Fruit fly (Drosophila melanogaster) whole organism, embryonic: Measurements from ENCODE around the gene Nse1.

Source experiments
- BtbVII ChIP-seq: fragments of 200-800 bp; sonication (Bioruptor generic); optimal IDR thresholded peaks from 3 replicates; lab custom pipeline; 2017; ENCODE audit warnings: missing biosample characterization, mild to moderate bottlenecking, missing genetic modification characterization
- CG10431 ChIP-seq: fragments of 200-800 bp; sonication (Bioruptor generic); optimal IDR thresholded peaks from 3 replicates; lab custom pipeline; 2018; ENCODE audit warnings: missing biosample characterization, mild to moderate bottlenecking, missing genetic modification characterization
- CG11504 ChIP-seq: fragments of 200-800 bp; sonication (Bioruptor generic); optimal IDR thresholded peaks from 3 replicates; lab custom pipeline; 2019; ENCODE audit warnings: missing biosample characterization, mild to moderate bottlenecking, missing genetic modification characterization, moderate library complexity
- CG17568 ChIP-seq: fragments of 200-800 bp; sonication (Bioruptor generic); optimal IDR thresholded peaks from 2 replicates; lab custom pipeline; 2018; ENCODE audit warnings: missing biosample characterization, mild to moderate bottlenecking, missing genetic modification characterization, moderate library complexity
- CG18764 ChIP-seq: fragments of 200-800 bp; sonication (Bioruptor generic); optimal IDR thresholded peaks from 3 replicates; lab custom pipeline; 2016; ENCODE audit warnings: missing biosample characterization, missing genetic modification characterization
- CG2202 ChIP-seq: fragments of 200-800 bp; sonication (Bioruptor generic); optimal IDR thresholded peaks from 2 replicates; lab custom pipeline; 2018; ENCODE audit warnings: missing biosample characterization, mild to moderate bottlenecking, missing genetic modification characterization
- CG2678 ChIP-seq: fragments of 200-800 bp; sonication (Bioruptor generic); optimal IDR thresholded peaks from 3 replicates; lab custom pipeline; 2019; ENCODE audit warnings: missing biosample characterization, mild to moderate bottlenecking, missing genetic modification characterization, moderate library complexity
- CG3995 ChIP-seq: fragments of 200-800 bp; sonication (Bioruptor generic); optimal IDR thresholded peaks from 3 replicates; lab custom pipeline; 2016; ENCODE audit warnings: missing biosample characterization, missing genetic modification characterization
- CG4730 ChIP-seq: fragments of 200-800 bp; sonication (Bioruptor generic); IDR thresholded peaks from 2 replicates; pipeline ENCODE4 v1.3.6; 2022; ENCODE audit warnings: missing biosample characterization, missing genetic modification characterization
- CG6175 ChIP-seq: fragments of 200-800 bp; sonication (Bioruptor generic); IDR thresholded peaks from 3 replicates; pipeline ENCODE4 v1.3.6; 2022; ENCODE audit warnings: missing biosample characterization, missing genetic modification characterization
- CG6272 ChIP-seq: fragments of 200-800 bp; sonication (Bioruptor generic); IDR thresholded peaks from 2 replicates; pipeline ENCODE4 v1.3.6; 2022; ENCODE audit warnings: missing biosample characterization, missing genetic modification characterization
- CG9876 ChIP-seq: fragments of 200-800 bp; sonication (Bioruptor generic); optimal IDR thresholded peaks from 2 replicates; lab custom pipeline; 2016; ENCODE audit warnings: missing biosample characterization, missing genetic modification characterization
- CG9932 ChIP-seq: fragments of 200-800 bp; sonication (Bioruptor generic); IDR thresholded peaks from 2 replicates; pipeline ENCODE4 v1.3.6; 2022; ENCODE audit warnings: missing biosample characterization, missing genetic modification characterization
- CHES-1-like ChIP-seq: fragments of 200-800 bp; sonication (Bioruptor generic); optimal IDR thresholded peaks from 2 replicates; lab custom pipeline; 2016; ENCODE audit warnings: missing biosample characterization, missing genetic modification characterization
- E2f1 ChIP-seq: fragments of 200-800 bp; sonication (Bioruptor generic); IDR thresholded peaks from 2 replicates; pipeline ENCODE4 v1.3.6; 2022; ENCODE audit warnings: missing biosample characterization, missing genetic modification characterization
- Fer1 ChIP-seq: fragments of 200-800 bp; sonication (Bioruptor generic); optimal IDR thresholded peaks from 2 replicates; lab custom pipeline; 2017; ENCODE audit warnings: missing biosample characterization, mild to moderate bottlenecking, missing genetic modification characterization
- HLHmδ ChIP-seq: fragments of 200-800 bp; sonication (Bioruptor generic); optimal IDR thresholded peaks from 2 replicates; lab custom pipeline; 2018; ENCODE audit warnings: missing biosample characterization, mild to moderate bottlenecking, missing genetic modification characterization, moderate library complexity
- Hand ChIP-seq: fragments of 200-800 bp; sonication (Bioruptor generic); optimal IDR thresholded peaks from 2 replicates; lab custom pipeline; 2017; ENCODE audit warnings: mild to moderate bottlenecking, missing biosample characterization, missing genetic modification reagents, missing genetic modification characterization
- Hr39 ChIP-seq: fragments of >200 bp; optimal IDR thresholded peaks from 2 replicates; lab custom pipeline; 2017
- MTF-1 ChIP-seq: fragments of 200-800 bp; sonication (Bioruptor generic); optimal IDR thresholded peaks from 2 replicates; lab custom pipeline; 2018; ENCODE audit warnings: missing biosample characterization, mild to moderate bottlenecking, missing genetic modification characterization, borderline replicate concordance
- Max ChIP-seq: fragments of 200-800 bp; sonication (Bioruptor generic); optimal IDR thresholded peaks from 2 replicates; lab custom pipeline; 2016; ENCODE audit warnings: missing biosample characterization, mild to moderate bottlenecking, missing genetic modification characterization
- Scr ChIP-seq: fragments of 200-800 bp; sonication (Bioruptor generic); IDR thresholded peaks from 2 replicates; pipeline ENCODE4 v1.3.6; 2022; ENCODE audit warnings: missing biosample characterization, missing genetic modification characterization; ENCODE audit not compliant: partially characterized antibody
- Sry-δ ChIP-seq: fragments of 200-800 bp; sonication (Bioruptor generic); optimal IDR thresholded peaks from 2 replicates; lab custom pipeline; 2016; ENCODE audit warnings: missing biosample characterization, missing genetic modification characterization
- Stat92E ChIP-seq, 3 experiments: fragments of >200 bp in 2 of 3; fragments of 200-800 bp in 1 of 3; sonication (Bioruptor generic) in 1 of 3; optimal IDR thresholded peaks; 2 replicates each; lab custom pipeline; 2017 to 2019; ENCODE audit warnings: missing biosample characterization in 3 of 3, missing genetic modification characterization in 3 of 3, mild to moderate bottlenecking in 1 of 3, moderate library complexity in 1 of 3
- ab ChIP-seq: fragments of 200-800 bp; sonication (Bioruptor generic); optimal IDR thresholded peaks from 2 replicates; lab custom pipeline; 2016; ENCODE audit warnings: missing biosample characterization, missing genetic modification characterization
- ase ChIP-seq: fragments of 200-800 bp; sonication (Bioruptor generic); IDR thresholded peaks from 3 replicates; pipeline ENCODE4 v1.3.6; 2022; ENCODE audit warnings: missing biosample characterization, missing genetic modification characterization
- bbx ChIP-seq: fragments of 200-800 bp; sonication (Bioruptor generic); IDR thresholded peaks from 2 replicates; pipeline ENCODE4 v1.3.6; 2022; ENCODE audit warnings: missing biosample characterization, missing genetic modification characterization; ENCODE audit not compliant: partially characterized antibody
- chm ChIP-seq: fragments of 200-800 bp; sonication (Bioruptor generic); IDR thresholded peaks from 2 replicates; pipeline ENCODE4 v1.3.6; 2022; ENCODE audit warnings: missing biosample characterization, missing genetic modification characterization
- crol ChIP-seq: fragments of 200-800 bp; sonication (Bioruptor generic); IDR thresholded peaks from 2 replicates; pipeline ENCODE4 v1.3.6; 2022; ENCODE audit warnings: missing biosample characterization, missing genetic modification characterization
- ems ChIP-seq: fragments of 200-800 bp; sonication (Bioruptor generic); optimal IDR thresholded peaks from 3 replicates; lab custom pipeline; 2016; ENCODE audit warnings: missing biosample characterization, missing genetic modification characterization
- ewg ChIP-seq: fragments of 200-800 bp; sonication (Bioruptor generic); optimal IDR thresholded peaks from 3 replicates; lab custom pipeline; 2017; ENCODE audit warnings: mild to moderate bottlenecking, missing biosample characterization, missing genetic modification reagents, missing genetic modification characterization
- gce ChIP-seq: fragments of 200-800 bp; sonication (Bioruptor generic); IDR thresholded peaks from 3 replicates; pipeline ENCODE4 v1.3.6; 2022; ENCODE audit warnings: missing biosample characterization, missing genetic modification characterization
- grau ChIP-seq: fragments of 200-800 bp; optimal IDR thresholded peaks from 3 replicates; lab custom pipeline; 2019; ENCODE audit warnings: missing biosample characterization, mild to moderate bottlenecking, missing genetic modification characterization, moderate library complexity
- gsb ChIP-seq: fragments of 200-800 bp; sonication (Bioruptor generic); IDR thresholded peaks from 2 replicates; pipeline ENCODE4 v1.3.6; 2022; ENCODE audit warnings: missing biosample characterization, missing genetic modification characterization
- ind ChIP-seq: fragments of 200-800 bp; sonication (Bioruptor generic); optimal IDR thresholded peaks from 3 replicates; lab custom pipeline; 2016; ENCODE audit warnings: missing biosample characterization, missing genetic modification characterization
- ken ChIP-seq: fragments of 200-800 bp; sonication (Bioruptor generic); IDR thresholded peaks from 3 replicates; pipeline ENCODE4 v1.3.6; 2022; ENCODE audit warnings: missing biosample characterization, missing genetic modification characterization
- lmd ChIP-seq: fragments of 200-800 bp; sonication (Bioruptor generic); IDR thresholded peaks from 2 replicates; pipeline ENCODE4 v1.3.6; 2022; ENCODE audit warnings: missing biosample characterization, missing genetic modification characterization
- mirr ChIP-seq: fragments of 200-800 bp; sonication (Bioruptor generic); optimal IDR thresholded peaks from 3 replicates; lab custom pipeline; 2018; ENCODE audit warnings: missing biosample characterization, mild to moderate bottlenecking, missing genetic modification characterization
- nmo ChIP-seq: fragments of 200-800 bp; sonication (Bioruptor generic); optimal IDR thresholded peaks from 2 replicates; lab custom pipeline; 2018; ENCODE audit warnings: missing biosample characterization, mild to moderate bottlenecking, missing genetic modification characterization, moderate library complexity
- onecut ChIP-seq: fragments of 200-800 bp; sonication (Bioruptor generic); IDR thresholded peaks from 2 replicates; pipeline ENCODE4 v1.3.6; 2022; ENCODE audit warnings: missing biosample characterization, missing genetic modification characterization
- org-1 ChIP-seq: fragments of 200-800 bp; sonication (Bioruptor generic); optimal IDR thresholded peaks from 2 replicates; lab custom pipeline; 2017; ENCODE audit warnings: missing biosample characterization, missing genetic modification characterization
- peb ChIP-seq: fragments of 200-800 bp; sonication (Bioruptor generic); IDR thresholded peaks from 2 replicates; pipeline ENCODE4 v1.3.6; 2022; ENCODE audit warnings: missing biosample characterization, missing genetic modification characterization
- pnt ChIP-seq: fragments of 200-800 bp; sonication (Bioruptor generic); optimal IDR thresholded peaks from 3 replicates; lab custom pipeline; 2016; ENCODE audit warnings: missing biosample characterization, missing genetic modification characterization
- repo ChIP-seq: fragments of 200-800 bp; sonication (Bioruptor generic); optimal IDR thresholded peaks from 2 replicates; lab custom pipeline; 2016; ENCODE audit warnings: missing biosample characterization, missing genetic modification characterization
- shn ChIP-seq: fragments of 200-800 bp; sonication (Bioruptor generic); optimal IDR thresholded peaks from 3 replicates; lab custom pipeline; 2016; ENCODE audit warnings: missing biosample characterization, missing genetic modification characterization
- slbo ChIP-seq: fragments of 200-800 bp; sonication (Bioruptor generic); IDR thresholded peaks from 2 replicates; pipeline ENCODE4 v1.3.6; 2022; ENCODE audit warnings: missing biosample characterization, missing genetic modification characterization
- slp2 ChIP-seq: fragments of 200-800 bp; sonication (Bioruptor generic); optimal IDR thresholded peaks from 2 replicates; lab custom pipeline; 2016; ENCODE audit warnings: missing biosample characterization, missing genetic modification characterization
- sqz ChIP-seq: fragments of 200-800 bp; sonication (Bioruptor generic); optimal IDR thresholded peaks from 3 replicates; lab custom pipeline; 2018; ENCODE audit warnings: missing biosample characterization, mild to moderate bottlenecking, missing genetic modification characterization
- tgo ChIP-seq: fragments of 200-800 bp; sonication (Bioruptor generic); IDR thresholded peaks from 3 replicates; pipeline ENCODE4 v1.3.6; 2022; ENCODE audit warnings: missing biosample characterization, missing genetic modification characterization
- wor ChIP-seq: fragments of 200-800 bp; sonication (Bioruptor generic); IDR thresholded peaks from 2 replicates; pipeline ENCODE4 v1.3.6; 2022; ENCODE audit warnings: missing biosample characterization, missing genetic modification characterization
- zfh1 ChIP-seq: fragments of 200-800 bp; sonication (Bioruptor generic); IDR thresholded peaks from 3 replicates; pipeline ENCODE4 v1.3.6; 2022; ENCODE audit warnings: missing biosample characterization, missing genetic modification characterization

Nse1 gene

DNA sequence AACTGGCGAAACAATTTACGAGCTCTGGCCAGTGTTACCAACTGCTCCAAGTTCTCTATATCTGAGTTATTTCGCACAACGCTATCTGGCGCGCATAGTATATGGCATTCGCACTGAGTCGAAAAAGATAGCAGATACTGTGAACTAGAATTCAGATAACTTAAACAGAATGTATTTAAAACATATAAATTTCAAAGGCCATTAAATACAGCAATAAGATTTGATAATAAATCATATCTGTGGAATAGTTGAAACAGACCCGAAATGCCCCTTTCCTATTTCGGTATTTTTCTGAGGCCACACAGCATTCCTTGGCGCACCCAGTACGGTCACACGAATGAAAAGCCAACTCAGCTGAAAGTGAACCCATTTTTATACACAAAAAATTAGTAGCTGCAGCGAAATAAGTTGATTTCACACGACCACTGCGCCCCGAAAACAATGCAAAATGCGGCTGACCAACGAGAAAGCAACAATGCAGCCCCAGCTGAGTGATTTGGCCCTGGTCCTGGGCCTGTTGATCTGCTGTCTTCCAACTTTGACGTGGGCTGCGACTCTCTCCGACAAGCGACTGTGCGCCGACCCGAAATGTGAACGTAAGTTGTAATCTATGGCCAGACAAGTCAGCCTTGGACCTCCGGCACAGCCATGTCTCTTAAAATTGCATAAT, 28.2 kb downstream of the Nse1 start, which contains the start of the genes CG31635 and Tango1 (continued):
- TF ChIP-seq chm (GFP tag; lab: Robert Waterston, UW) (no peak), CG9932 (GFP tag; lab: Robert Waterston, UW) (0 out of 2 replicates have a peak, but pooled peaks have one; percentile 40), lmd (GFP tag; lab: Robert Waterston, UW) (no peak; the same call in 1 of the 2 replicates), Sry-δ (GFP tag; lab: Kevin White, UChicago) (peak; percentile 48), ab (GFP tag; lab: Kevin White, UChicago) (no peak), Fer1 (GFP tag; lab: Kevin White, UChicago) (peak; percentile 34), Scr (GFP tag; lab: Robert Waterston, UW) (no peak), gce (no peak), repo (no peak), E2f1 (GFP tag; lab: Robert Waterston, UW) (peak; percentile 19; the same call in 1 of the 2 replicates), sqz (GFP tag; lab: Kevin White, UChicago) (no peak), wor (GFP tag; lab: Robert Waterston, UW) (no peak), CG2678 (tag; lab: Kevin White, UChicago) (no peak), ems (GFP tag; lab: Kevin White, UChicago) (no peak), grau (tag; lab: Kevin White, UChicago) (no peak), shn (GFP tag; lab: Kevin White, UChicago) (no peak), MTF-1 (no peak), CG6175 (GFP tag; lab: Robert Waterston, UW) (no peak), pnt (GFP tag; lab: Kevin White, UChicago) (no peak), Hand (no peak), zfh1 (GFP tag; lab: Robert Waterston, UW) (no peak), Max (GFP tag; lab: Kevin White, UChicago) (peak; percentile 57), CHES-1-like (peak; percentile 20), CG3995 (GFP tag; lab: Kevin White, UChicago) (no peak), nmo (GFP tag; lab: Kevin White, UChicago) (peak; percentile 76), Hr39 (lab: Kevin White, UChicago) (no peak), org-1 (GFP tag; lab: Kevin White, UChicago) (no peak), CG6272 (0 out of 2 replicates have a peak, but pooled peaks have one; percentile 20), CG10431 (no peak), BtbVII (GFP tag; lab: Kevin White, UChicago) (no peak), crol (no peak), CG9876 (GFP tag; lab: Kevin White, UChicago) (no peak), CG4730 (GFP tag; lab: Robert Waterston, UW) (no peak), ase (GFP tag; lab: Robert Waterston, UW) (no peak), tgo (GFP tag; lab: Robert Waterston, UW) (0 out of 3 replicates have a peak, but pooled peaks have one; percentile 15), ind (GFP tag; lab: Kevin White, UChicago) (no peak), CG2202 (tag; lab: Kevin White, UChicago) (no peak), mirr (no peak), ken (GFP tag; lab: Robert Waterston, UW) (no peak), Stat92E (GFP tag; optimal IDR thresholded peaks at IDR 0.05; lab: Kevin White, UChicago) (no peak), peb (GFP tag; lab: Robert Waterston, UW) (no peak), ewg (no peak), onecut (GFP tag; lab: Robert Waterston, UW) (no peak), CG11504 (tag; lab: Kevin White, UChicago) (no peak), slbo (GFP tag; lab: Robert Waterston, UW) (no peak), bbx (no peak), CG17568 (GFP tag; lab: Kevin White, UChicago) (no peak), slp2 (no peak), CG18764 (GFP tag; lab: Kevin White, UChicago) (no peak), gsb (GFP tag; lab: Robert Waterston, UW) (no peak), HLHmδ (no peak)
